Worm (Caenorhabditis elegans) whole organism, L4 larva: ENCODE data around the gene Y77E11A.23.

ENCODE experiments used
- ZK546.5 ChIP-seq, 2 experiments: sonication (generic microtip); optimal IDR thresholded peaks; 2 replicates each; lab custom pipeline; 2017; ENCODE audit warnings: missing biosample characterization in 2 of 2, missing genetic modification characterization in 2 of 2
- ama-1 ChIP-seq: fragments of 150-350 bp; optimal IDR thresholded peaks from 2 replicates; lab custom pipeline; 2014; ENCODE audit warnings: inconsistent platforms, mixed read lengths
- ceh-82 ChIP-seq: sonication (generic microtip); optimal IDR thresholded peaks from 2 replicates; lab custom pipeline; 2017; ENCODE audit warnings: missing biosample characterization, missing genetic modification characterization
- daf-12 ChIP-seq: fragments of 150-350 bp; optimal IDR thresholded peaks from 2 replicates; lab custom pipeline; 2014; ENCODE audit warnings: missing biosample characterization, missing genetic modification reagents, missing genetic modification characterization
- dmd-9 ChIP-seq: fragments of 200-800 bp; sonication (Bioruptor generic); IDR thresholded peaks from 2 replicates; pipeline ENCODE4 v1.3.6; 2022; ENCODE audit warnings: missing genetic modification reagents, missing genetic modification characterization, missing compliant biosample characterization
- egl-27 ChIP-seq: sonication (generic microtip); optimal IDR thresholded peaks from 3 replicates; lab custom pipeline; 2017; ENCODE audit warnings: missing biosample characterization, missing genetic modification reagents, missing genetic modification characterization
- gei-8 ChIP-seq: fragments of 200-800 bp; sonication (Bioruptor generic); optimal IDR thresholded peaks from 2 replicates; lab custom pipeline; 2018; ENCODE audit warnings: mild to moderate bottlenecking, missing genetic modification characterization, missing compliant biosample characterization
- hlh-30 ChIP-seq: sonication (generic microtip); optimal IDR thresholded peaks from 2 replicates; lab custom pipeline; 2017; ENCODE audit warnings: antibody characterized with exemption, mild to moderate bottlenecking, missing genetic modification characterization, missing compliant biosample characterization; ENCODE audit not compliant: insufficient read depth
- jun-1 ChIP-seq: fragments of 150-350 bp; optimal IDR thresholded peaks from 2 replicates; lab custom pipeline; 2014; ENCODE audit warnings: missing biosample characterization, missing genetic modification reagents, missing genetic modification characterization
- lsy-2 ChIP-seq, 2 experiments: fragments of 150-350 bp in 1 of 2; sonication (generic microtip) in 1 of 2; optimal IDR thresholded peaks; 2 replicates each; lab custom pipeline; 2014 to 2017; ENCODE audit warnings: missing biosample characterization in 2 of 2, missing genetic modification characterization in 2 of 2
- mdl-1 ChIP-seq, 2 experiments: fragments of 150-350 bp in 1 of 2; sonication (generic microtip) in 1 of 2; optimal IDR thresholded peaks; 2 replicates each; lab custom pipeline; 2014 to 2017; ENCODE audit warnings: missing biosample characterization in 2 of 2, missing genetic modification characterization in 2 of 2
- nhr-11 ChIP-seq: fragments of 150-350 bp; optimal IDR thresholded peaks from 2 replicates; lab custom pipeline; 2014; ENCODE audit warnings: missing biosample characterization, missing genetic modification characterization
- nhr-76 ChIP-seq: fragments of 150-350 bp; optimal IDR thresholded peaks from 2 replicates; lab custom pipeline; 2014; ENCODE audit warnings: missing biosample characterization, missing genetic modification characterization
- zfp-2 ChIP-seq: sonication (generic microtip); optimal IDR thresholded peaks from 2 replicates; lab custom pipeline; 2016; ENCODE audit warnings: mild to moderate bottlenecking, missing genetic modification characterization, missing compliant biosample characterization

DNA sequence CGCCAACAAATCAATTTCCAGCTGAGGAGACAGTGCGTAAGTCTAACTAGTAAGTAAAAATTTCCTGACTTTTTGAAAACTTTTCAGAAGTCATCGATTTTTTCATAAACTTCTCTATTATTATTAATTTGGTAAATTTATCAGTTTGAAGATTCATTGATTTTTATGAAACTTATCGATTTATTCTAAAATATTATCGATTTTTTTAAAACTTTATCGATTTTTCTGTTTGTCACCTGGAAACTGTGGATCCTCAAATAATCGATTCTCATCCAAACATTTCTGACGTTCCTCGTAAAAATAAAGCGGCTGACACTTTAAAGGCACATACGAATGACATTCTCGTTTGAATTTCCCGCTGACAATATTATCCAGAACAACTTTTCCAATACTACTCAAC, 3.8 kb upstream of the Y77E11A.23 start:
- TF ChIP-seq egl-27 (no peak), gei-8 (GFP tag; lab: Kevin White, UChicago) (no peak), ceh-82 (tag; lab: Kevin White, UChicago) (no peak), jun-1 (tag; lab: Kevin White, UChicago) (no peak), hlh-30 (tag; lab: Kevin White, UChicago) (no peak), zfp-2 (no peak), daf-12 (tag; lab: Kevin White, UChicago) (no peak), lsy-2 (tag; optimal IDR thresholded peaks at IDR 0.05; lab: Kevin White, UChicago) (no peak), ama-1 (lab: Kevin White, UChicago) (no peak), ZK546.5 (tag; optimal IDR thresholded peaks at IDR 0.05; lab: Kevin White, UChicago) (no peak), mdl-1 (tag; optimal IDR thresholded peaks at IDR 0.05; lab: Kevin White, UChicago) (no peak), nhr-11 (tag; lab: Kevin White, UChicago) (no peak), nhr-76 (tag; lab: Kevin White, UChicago) (no peak), dmd-9 (GFP tag; lab: Robert Waterston, UW) (no peak)
